Fruit fly (Drosophila melanogaster) whole organism, embryonic: Measurements from ENCODE around the gene CG8191.

ENCODE experiments used
- CG10565 ChIP-seq: fragments of 200-800 bp; sonication (Bioruptor generic); optimal IDR thresholded peaks from 3 replicates; lab custom pipeline; 2016; ENCODE audit warnings: missing biosample characterization, mild to moderate bottlenecking, missing genetic modification characterization
- CG12219 ChIP-seq: fragments of 200-800 bp; sonication (Bioruptor generic); optimal IDR thresholded peaks from 3 replicates; lab custom pipeline; 2018; ENCODE audit warnings: missing biosample characterization, mild to moderate bottlenecking, missing genetic modification characterization
- CG13775 ChIP-seq: fragments of 200-800 bp; sonication (Bioruptor generic); optimal IDR thresholded peaks from 3 replicates; lab custom pipeline; 2017; ENCODE audit warnings: missing biosample characterization, mild to moderate bottlenecking, missing genetic modification characterization
- CG14667 ChIP-seq: fragments of 200-800 bp; sonication (Bioruptor generic); IDR thresholded peaks from 2 replicates; pipeline ENCODE4 v1.3.6; 2022; ENCODE audit warnings: missing biosample characterization, missing genetic modification characterization
- CG15514 ChIP-seq: fragments of 200-800 bp; sonication (Bioruptor generic); optimal IDR thresholded peaks from 3 replicates; lab custom pipeline; 2017; ENCODE audit warnings: missing biosample characterization, missing genetic modification characterization, mild to moderate bottlenecking, moderate library complexity, missing genetic modification reagents
- CG1603 ChIP-seq: fragments of 200-800 bp; sonication (Bioruptor generic); optimal IDR thresholded peaks from 2 replicates; lab custom pipeline; 2019; ENCODE audit warnings: missing biosample characterization, mild to moderate bottlenecking, missing genetic modification characterization, moderate library complexity
- CG16813 ChIP-seq: fragments of 200-800 bp; sonication (Bioruptor generic); IDR thresholded peaks from 3 replicates; pipeline ENCODE4 v1.3.6; 2022; ENCODE audit warnings: missing biosample characterization, missing genetic modification characterization; ENCODE audit not compliant: partially characterized antibody
- CG16815 ChIP-seq: fragments of 200-800 bp; sonication (Bioruptor generic); optimal IDR thresholded peaks from 3 replicates; lab custom pipeline; 2017; ENCODE audit warnings: missing biosample characterization, mild to moderate bottlenecking, missing genetic modification characterization
- CG17912 ChIP-seq: fragments of 200-800 bp; sonication (Bioruptor generic); optimal IDR thresholded peaks from 2 replicates; lab custom pipeline; 2018; ENCODE audit warnings: missing biosample characterization, mild to moderate bottlenecking, missing genetic modification characterization
- CG1832 ChIP-seq: fragments of 200-800 bp; sonication (Bioruptor generic); optimal IDR thresholded peaks from 2 replicates; lab custom pipeline; 2017; ENCODE audit warnings: missing biosample characterization, mild to moderate bottlenecking, missing genetic modification characterization, inconsistent platforms
- CG2199 ChIP-seq: fragments of 200-800 bp; sonication (Bioruptor generic); IDR thresholded peaks from 3 replicates; pipeline ENCODE4 v1.3.6; 2022; ENCODE audit warnings: missing biosample characterization, missing genetic modification characterization
- CG32772 ChIP-seq: fragments of 200-800 bp; sonication (Bioruptor generic); IDR thresholded peaks from 2 replicates; pipeline ENCODE4 v1.3.6; 2022; ENCODE audit warnings: missing biosample characterization, missing genetic modification characterization
- CG3407 ChIP-seq: fragments of 200-800 bp; sonication (Bioruptor generic); optimal IDR thresholded peaks from 2 replicates; lab custom pipeline; 2018; ENCODE audit warnings: missing biosample characterization, mild to moderate bottlenecking, missing genetic modification characterization
- CG34376 ChIP-seq: fragments of 200-800 bp; sonication (Bioruptor generic); optimal IDR thresholded peaks from 2 replicates; lab custom pipeline; 2018; ENCODE audit warnings: missing biosample characterization, mild to moderate bottlenecking, missing genetic modification characterization
- CG34422 ChIP-seq: fragments of 200-800 bp; sonication (Bioruptor generic); IDR thresholded peaks from 3 replicates; pipeline ENCODE4 v1.3.6; 2022; ENCODE audit warnings: missing biosample characterization, missing genetic modification characterization
- CG3847 ChIP-seq: fragments of 200-800 bp; sonication (Bioruptor generic); IDR thresholded peaks from 2 replicates; pipeline ENCODE4 v1.3.6; 2022; ENCODE audit warnings: missing biosample characterization, missing genetic modification characterization
- CG8281 ChIP-seq: fragments of 200-800 bp; sonication (Bioruptor generic); optimal IDR thresholded peaks from 2 replicates; lab custom pipeline; 2018; ENCODE audit warnings: missing biosample characterization, mild to moderate bottlenecking, missing genetic modification characterization, moderate library complexity
- Dip2 ChIP-seq: fragments of 200-800 bp; sonication (Bioruptor generic); IDR thresholded peaks from 2 replicates; pipeline ENCODE4 v1.3.6; 2022; ENCODE audit warnings: missing biosample characterization, missing genetic modification characterization
- E2f2 ChIP-seq: fragments of 200-800 bp; sonication (Bioruptor generic); IDR thresholded peaks from 2 replicates; pipeline ENCODE4 v1.3.6; 2022; ENCODE audit warnings: missing biosample characterization, missing genetic modification characterization
- ERR ChIP-seq: fragments of 200-800 bp; sonication (Bioruptor generic); optimal IDR thresholded peaks from 2 replicates; lab custom pipeline; 2016; ENCODE audit warnings: missing biosample characterization, missing genetic modification characterization
- Ets97D ChIP-seq: fragments of 200-800 bp; sonication (Bioruptor generic); optimal IDR thresholded peaks from 3 replicates; lab custom pipeline; 2016; ENCODE audit warnings: missing biosample characterization, missing genetic modification characterization
- Fer2 ChIP-seq: fragments of 200-800 bp; sonication (Bioruptor generic); optimal IDR thresholded peaks from 2 replicates; lab custom pipeline; 2018; ENCODE audit warnings: missing biosample characterization, mild to moderate bottlenecking, missing genetic modification characterization, moderate library complexity
- Lpt ChIP-seq: fragments of >200 bp; optimal IDR thresholded peaks from 2 replicates; lab custom pipeline; 2018; ENCODE audit warnings: missing biosample characterization, missing genetic modification characterization
- Med ChIP-seq: fragments of 200-800 bp; sonication (Bioruptor generic); peaks from one replicate; lab custom pipeline; 2016; ENCODE audit warnings: missing biosample characterization, missing genetic modification characterization, mild to moderate bottlenecking, inconsistent platforms, moderate library complexity
- NK7.1 ChIP-seq: fragments of 200-800 bp; sonication (Bioruptor generic); optimal IDR thresholded peaks from 3 replicates; lab custom pipeline; 2016; ENCODE audit warnings: missing biosample characterization, missing genetic modification characterization
- Rfx ChIP-seq: fragments of 200-800 bp; sonication (Bioruptor generic); IDR thresholded peaks from 2 replicates; pipeline ENCODE4 v1.3.6; 2022; ENCODE audit warnings: missing biosample characterization, missing genetic modification characterization
- YL-1 ChIP-seq: fragments of 200-800 bp; sonication (Bioruptor generic); optimal IDR thresholded peaks from 3 replicates; lab custom pipeline; 2017; ENCODE audit warnings: missing biosample characterization, mild to moderate bottlenecking, missing genetic modification characterization
- aop ChIP-seq: fragments of 200-800 bp; sonication (Bioruptor generic); IDR thresholded peaks from 2 replicates; pipeline ENCODE4 v1.3.6; 2022; ENCODE audit warnings: missing biosample characterization, missing genetic modification characterization
- chinmo ChIP-seq: fragments of 200-800 bp; sonication (Bioruptor generic); IDR thresholded peaks from 4 replicates; pipeline ENCODE4 v1.3.6; 2022; ENCODE audit warnings: missing biosample characterization, missing genetic modification characterization; ENCODE audit not compliant: partially characterized antibody
- corto ChIP-seq: fragments of 200-800 bp; sonication (Bioruptor generic); optimal IDR thresholded peaks from 2 replicates; lab custom pipeline; 2016; ENCODE audit warnings: missing biosample characterization, mild to moderate bottlenecking, missing genetic modification characterization, moderate library complexity
- croc ChIP-seq: fragments of 200-800 bp; sonication (Bioruptor generic); conservative IDR thresholded peaks from 3 replicates; pipeline ENCODE4 v1.3.6; 2022; ENCODE audit warnings: missing biosample characterization, missing genetic modification characterization
- fd102C ChIP-seq: fragments of 200-800 bp; sonication (Bioruptor generic); optimal IDR thresholded peaks from 2 replicates; lab custom pipeline; 2018; ENCODE audit warnings: missing biosample characterization, mild to moderate bottlenecking, missing genetic modification characterization, moderate library complexity
- fru ChIP-seq: fragments of >200 bp; optimal IDR thresholded peaks from 2 replicates; lab custom pipeline; 2017
- gfzf ChIP-seq: fragments of 200-800 bp; sonication (Bioruptor generic); optimal IDR thresholded peaks from 2 replicates; lab custom pipeline; 2016; ENCODE audit warnings: missing biosample characterization, mild to moderate bottlenecking, missing genetic modification characterization, moderate library complexity
- grn ChIP-seq: fragments of 200-800 bp; sonication (Bioruptor generic); optimal IDR thresholded peaks from 3 replicates; lab custom pipeline; 2017; ENCODE audit warnings: missing biosample characterization, missing genetic modification characterization
- hb ChIP-seq: fragments of 200-800 bp; sonication (Bioruptor generic); IDR thresholded peaks from 3 replicates; pipeline ENCODE4 v1.3.6; 2022; ENCODE audit warnings: missing biosample characterization, missing genetic modification characterization; ENCODE audit not compliant: partially characterized antibody
- hbn ChIP-seq: fragments of 200-800 bp; sonication (Bioruptor generic); IDR thresholded peaks from 2 replicates; pipeline ENCODE4 v1.3.6; 2022; ENCODE audit warnings: missing biosample characterization, missing genetic modification characterization; ENCODE audit not compliant: partially characterized antibody
- insv ChIP-seq, 2 experiments: fragments of 200-800 bp; sonication (Bioruptor generic); optimal IDR thresholded peaks; 3 replicates each; lab custom pipeline; 2016 to 2018; ENCODE audit warnings: missing biosample characterization in 2 of 2, missing genetic modification characterization in 2 of 2
- knrl ChIP-seq: fragments of 200-800 bp; sonication (Bioruptor generic); IDR thresholded peaks from 3 replicates; pipeline ENCODE4 v1.3.6; 2022; ENCODE audit warnings: missing biosample characterization, missing genetic modification characterization; ENCODE audit not compliant: partially characterized antibody
- lola ChIP-seq, 3 experiments: fragments of >200 bp in 2 of 3; fragments of 200-800 bp in 1 of 3; sonication (Bioruptor generic) in 1 of 3; optimal IDR thresholded peaks; 2 replicates each; lab custom pipeline; 2017 to 2019; ENCODE audit warnings: missing biosample characterization in 3 of 3, missing genetic modification characterization in 3 of 3, mild to moderate bottlenecking in 1 of 3, moderate library complexity in 1 of 3
- mirr ChIP-seq: fragments of 200-800 bp; sonication (Bioruptor generic); optimal IDR thresholded peaks from 3 replicates; lab custom pipeline; 2018; ENCODE audit warnings: missing biosample characterization, mild to moderate bottlenecking, missing genetic modification characterization
- nau ChIP-seq: fragments of 200-800 bp; sonication (Bioruptor generic); optimal IDR thresholded peaks from 3 replicates; lab custom pipeline; 2017; ENCODE audit warnings: missing biosample characterization, mild to moderate bottlenecking, missing genetic modification characterization, missing genetic modification reagents
- pan ChIP-seq, 4 experiments: fragments of >200 bp in 3 of 4; fragments of 200-800 bp in 1 of 4; sonication (Bioruptor generic) in 1 of 4; optimal IDR thresholded peaks in 3 of 4; IDR thresholded peaks in 1 of 4; 2 replicates each; pipeline versions ENCODE4 v1.3.6 to Lab custom; 2017 to 2022; ENCODE audit warnings: missing biosample characterization in 2 of 4, missing genetic modification characterization in 2 of 4, mixed read lengths in 1 of 4
- peb ChIP-seq: fragments of 200-800 bp; sonication (Bioruptor generic); IDR thresholded peaks from 2 replicates; pipeline ENCODE4 v1.3.6; 2022; ENCODE audit warnings: missing biosample characterization, missing genetic modification characterization
- stc ChIP-seq: fragments of 200-800 bp; sonication (Bioruptor generic); IDR thresholded peaks from 2 replicates; pipeline ENCODE4 v1.3.6; 2022; ENCODE audit warnings: missing biosample characterization, missing genetic modification characterization
- sug ChIP-seq: fragments of 200-800 bp; optimal IDR thresholded peaks from 2 replicates; lab custom pipeline; 2019; ENCODE audit warnings: missing biosample characterization, mild to moderate bottlenecking, missing genetic modification characterization, moderate library complexity
- twi ChIP-seq: fragments of 200-800 bp; optimal IDR thresholded peaks from 2 replicates; lab custom pipeline; 2019; ENCODE audit warnings: missing biosample characterization, mild to moderate bottlenecking, missing genetic modification characterization, moderate library complexity
- vfl ChIP-seq: fragments of 200-800 bp; sonication (Bioruptor generic); optimal IDR thresholded peaks from 2 replicates; lab custom pipeline; 2016; ENCODE audit warnings: missing biosample characterization, missing genetic modification characterization
- vnd ChIP-seq: fragments of 200-800 bp; sonication (Bioruptor generic); IDR thresholded peaks from 3 replicates; pipeline ENCODE4 v1.3.6; 2022; ENCODE audit warnings: missing biosample characterization, missing genetic modification characterization; ENCODE audit not compliant: partially characterized antibody
- wor ChIP-seq: fragments of 200-800 bp; sonication (Bioruptor generic); IDR thresholded peaks from 2 replicates; pipeline ENCODE4 v1.3.6; 2022; ENCODE audit warnings: missing biosample characterization, missing genetic modification characterization

The CG8191 gene

DNA sequence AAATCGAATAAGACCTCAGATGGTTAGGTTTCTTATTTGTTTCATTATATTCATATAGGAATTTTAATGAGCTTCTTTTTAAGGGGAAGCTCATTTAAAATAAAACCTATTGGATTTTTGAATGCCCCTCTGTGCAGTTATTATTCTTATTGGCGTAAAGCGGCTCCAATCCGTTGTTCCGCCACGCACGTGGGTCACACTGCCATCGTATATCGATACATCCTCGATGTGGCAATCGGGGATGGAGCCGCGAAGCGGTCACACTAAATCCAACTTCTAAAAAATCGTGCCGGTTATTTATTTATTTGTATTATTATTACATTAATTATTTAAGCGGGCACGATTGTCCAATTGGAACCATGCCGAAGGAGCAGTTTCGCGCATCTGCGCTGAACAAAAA is 30.7 kb downstream of the CG8191 start, which contains the start of gene Polr3A (continued):
- no peak for TF ChIP-seq CG8281 (tag; lab: Kevin White, UChicago)
- no peak for TF ChIP-seq CG34376 (GFP tag; lab: Kevin White, UChicago)
- TF ChIP-seq peb (GFP tag; lab: Robert Waterston, UW), result no peak
- no peak for TF ChIP-seq corto (GFP tag; lab: Kevin White, UChicago)
- peak; percentile 57 for TF ChIP-seq knrl (GFP tag; lab: Robert Waterston, UW)
- no peak for TF ChIP-seq twi (tag; lab: Kevin White, UChicago)
- TF ChIP-seq CG3407 (GFP tag; lab: Kevin White, UChicago), result no peak
- no peak for TF ChIP-seq hb
- no peak for TF ChIP-seq mirr (GFP tag; lab: Kevin White, UChicago)
- peak; percentile 67 for TF ChIP-seq gfzf (GFP tag; lab: Kevin White, UChicago)
- no peak for TF ChIP-seq Lpt (GFP tag; lab: Kevin White, UChicago)
- TF ChIP-seq CG17912 (GFP tag; lab: Kevin White, UChicago), result no peak
- no peak for TF ChIP-seq CG3847 (GFP tag; lab: Robert Waterston, UW)
- no peak for TF ChIP-seq CG10565 (GFP tag; lab: Kevin White, UChicago)
- TF ChIP-seq ERR (GFP tag; lab: Kevin White, UChicago), result no peak
- peak; percentile 63 for TF ChIP-seq CG16813 (GFP tag; lab: Robert Waterston, UW)
- no peak for TF ChIP-seq vfl (GFP tag; lab: Kevin White, UChicago)
- TF ChIP-seq CG1603, result no peak
- no peak for TF ChIP-seq CG13775 (GFP tag; lab: Kevin White, UChicago)
- no peak for TF ChIP-seq grn (GFP tag; lab: Kevin White, UChicago)
- no peak for TF ChIP-seq CG14667 (GFP tag; lab: Robert Waterston, UW)
- peak; percentile 78 for TF ChIP-seq E2f2
- no peak for TF ChIP-seq pan (optimal IDR thresholded peaks at IDR 0.05; lab: Kevin White, UChicago)
- no peak for TF ChIP-seq pan (GFP tag; optimal IDR thresholded peaks at IDR 0.05 in 1 of 2, IDR thresholded peaks at IDR 0.05 in 1 of 2)
- TF ChIP-seq fru (lab: Kevin White, UChicago), result no peak
- peak; percentile 36; the same call in 1 of the 3 replicates for TF ChIP-seq CG34422 (GFP tag; lab: Robert Waterston, UW)
- TF ChIP-seq CG1832 (GFP tag; lab: Kevin White, UChicago), result no peak
- TF ChIP-seq chinmo (GFP tag; lab: Robert Waterston, UW), result no peak
- TF ChIP-seq croc (GFP tag; lab: Robert Waterston, UW), result no peak
- TF ChIP-seq Med (GFP tag; lab: Kevin White, UChicago), result peak; percentile 18
- TF ChIP-seq Rfx (GFP tag; lab: Robert Waterston, UW), result 0 out of 2 replicates have a peak, but pooled peaks have one; percentile 31
- no peak for TF ChIP-seq CG12219 (GFP tag; lab: Kevin White, UChicago)
- TF ChIP-seq Dip2, result no peak
- TF ChIP-seq nau (GFP tag; lab: Kevin White, UChicago), result no peak
- no peak for TF ChIP-seq wor
- no peak for TF ChIP-seq lola (GFP tag; optimal IDR thresholded peaks at IDR 0.05; lab: Kevin White, UChicago)
- TF ChIP-seq Fer2 (tag; lab: Kevin White, UChicago), result no peak
- TF ChIP-seq YL-1 (GFP tag; lab: Kevin White, UChicago), result peak; percentile 5
- no peak for TF ChIP-seq fd102C
- TF ChIP-seq CG2199 (GFP tag; lab: Robert Waterston, UW), result no peak
- peak; percentile 89 to 99 for TF ChIP-seq insv (GFP tag; optimal IDR thresholded peaks at IDR 0.05; lab: Kevin White, UChicago)
- no peak for TF ChIP-seq aop
- no peak for TF ChIP-seq sug
- TF ChIP-seq vnd (GFP tag; lab: Robert Waterston, UW), result 0 out of 3 replicates have a peak, but pooled peaks have one; percentile 25
- no peak for TF ChIP-seq CG16815 (GFP tag; lab: Kevin White, UChicago)
- TF ChIP-seq hbn (GFP tag; lab: Robert Waterston, UW), result peak; percentile 41
- no peak for TF ChIP-seq stc (GFP tag; lab: Robert Waterston, UW)
- TF ChIP-seq NK7.1 (GFP tag; lab: Kevin White, UChicago), result no peak
- TF ChIP-seq CG15514 (GFP tag; lab: Kevin White, UChicago), result peak; percentile 54
- TF ChIP-seq CG32772 (GFP tag; lab: Robert Waterston, UW), result no peak
- peak; percentile 29 for TF ChIP-seq Ets97D
